Fruit fly (Drosophila melanogaster): Measurements from ENCODE around the gene CG4565.

The CG4565 gene

DNA sequence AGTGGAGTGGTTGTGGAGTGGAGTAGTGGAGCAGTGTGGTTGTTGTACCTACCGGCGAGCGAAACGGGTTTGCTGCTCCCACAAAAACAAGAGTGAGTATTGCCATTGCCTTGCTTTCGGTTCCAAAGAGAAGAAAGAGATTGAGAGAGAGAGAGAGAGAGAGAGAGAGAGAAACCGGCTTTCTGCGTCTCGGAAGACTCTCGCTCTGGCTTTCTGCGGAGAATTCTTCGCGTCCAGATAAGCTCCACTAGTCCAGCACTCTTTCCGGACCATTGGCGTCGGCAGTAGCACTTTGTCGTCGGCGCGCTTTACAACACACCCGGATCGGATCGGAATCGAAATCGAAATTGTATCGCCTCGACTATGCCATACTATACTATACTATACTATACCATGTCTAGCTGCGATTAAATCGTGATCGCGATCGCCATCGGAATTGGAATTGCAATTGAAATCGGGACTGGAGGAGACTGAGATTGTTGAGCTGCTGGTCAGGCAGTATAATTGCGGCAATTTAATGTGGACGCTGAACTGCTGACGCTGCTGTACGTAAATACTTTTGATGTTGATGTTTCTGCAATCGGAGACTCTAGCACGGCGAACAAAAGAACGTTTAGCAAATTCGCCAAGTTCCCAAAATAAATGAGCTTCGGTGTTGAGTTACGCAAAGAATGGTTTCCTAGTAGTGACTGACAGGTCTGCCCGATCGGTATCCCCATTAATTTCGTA is 25.6 kb upstream of the CG4565 start, which contains the start of gene Cad86C (continued):
- peak; percentile 31 for TF ChIP-seq Deaf1 (tag; optimal IDR thresholded peaks at IDR 0.05)
- peak; percentile 59; the same call in 1 of the 2 replicates for TF ChIP-seq bbx (GFP tag; IDR thresholded peaks at IDR 0.05; ENCODE audit: partially characterized antibody)
- no peak for TF ChIP-seq wek (GFP tag; optimal IDR thresholded peaks at IDR 0.05)
- no peak for TF ChIP-seq row (GFP tag; IDR thresholded peaks at IDR 0.05)
- TF ChIP-seq hkb (optimal IDR thresholded peaks at IDR 0.05): no peak
- no peak; the same call in 1 of the 2 replicates for TF ChIP-seq hkb (GFP tag; IDR thresholded peaks at IDR 0.05)
- peak; percentile 13 for TF ChIP-seq Ets65A (GFP tag)
- TF ChIP-seq Hr51 (GFP tag; optimal IDR thresholded peaks at IDR 0.05): no peak
- TF ChIP-seq pita (GFP tag; optimal IDR thresholded peaks at IDR 0.05): no peak
- no peak for TF ChIP-seq CG15514 (GFP tag; optimal IDR thresholded peaks at IDR 0.05)
- no peak for TF ChIP-seq dysf (GFP tag; IDR thresholded peaks at IDR 0.05)
- TF ChIP-seq ci (GFP tag; IDR thresholded peaks at IDR 0.05): no peak; the same call in 2 of the 3 replicates
- TF ChIP-seq YL-1 (GFP tag; optimal IDR thresholded peaks at IDR 0.05): no peak
- no peak for TF ChIP-seq Ets97D (GFP tag; optimal IDR thresholded peaks at IDR 0.05)
- TF ChIP-seq Gsc (GFP tag; IDR thresholded peaks at IDR 0.05): no peak
- TF ChIP-seq Gug (GFP tag; IDR thresholded peaks at IDR 0.05): no peak
- no peak for TF ChIP-seq CG8290 (GFP tag; optimal IDR thresholded peaks at IDR 0.05)
- no peak for TF ChIP-seq CG8290 (tag; optimal IDR thresholded peaks at IDR 0.05)
- TF ChIP-seq repo (GFP tag; optimal IDR thresholded peaks at IDR 0.05): no peak
- TF ChIP-seq CG1792 (GFP tag; optimal IDR thresholded peaks at IDR 0.05): no peak
- TF ChIP-seq tgo (GFP tag; IDR thresholded peaks at IDR 0.05): no peak
- TF ChIP-seq Rfx (GFP tag; IDR thresholded peaks at IDR 0.05): peak; percentile 50; the same call in 1 of the 2 replicates
- TF ChIP-seq CG2712 (tag; optimal IDR thresholded peaks at IDR 0.05): no peak
- no peak for TF ChIP-seq Max (GFP tag; optimal IDR thresholded peaks at IDR 0.05)
- TF ChIP-seq gfzf (GFP tag; optimal IDR thresholded peaks at IDR 0.05): no peak
- TF ChIP-seq MBD-R2 (GFP tag; IDR thresholded peaks at IDR 0.05): no peak
- no peak for TF ChIP-seq PHDP (tag; optimal IDR thresholded peaks at IDR 0.05)
- peak; percentile 37; the same call in 1 of the 2 replicates for TF ChIP-seq amos (GFP tag; IDR thresholded peaks at IDR 0.05; ENCODE audit: partially characterized antibody)
- TF ChIP-seq CG5953 (GFP tag; IDR thresholded peaks at IDR 0.05): no peak
- TF ChIP-seq CkIIα-i1 (GFP tag; IDR thresholded peaks at IDR 0.05): no peak
- no peak for TF ChIP-seq CG15073 (GFP tag; optimal IDR thresholded peaks at IDR 0.05)
- TF ChIP-seq Hey (tag; optimal IDR thresholded peaks at IDR 0.05): no peak
- TF ChIP-seq Optix (GFP tag; IDR thresholded peaks at IDR 0.05): no peak
- TF ChIP-seq Oli (tag; optimal IDR thresholded peaks at IDR 0.05): no peak
- no peak for TF ChIP-seq CG9727 (GFP tag; optimal IDR thresholded peaks at IDR 0.05)
- TF ChIP-seq CG16779 (GFP tag; IDR thresholded peaks at IDR 0.05): no peak
- peak; percentile 63; the same call in 2 of the 3 replicates for TF ChIP-seq CG6791 (GFP tag; IDR thresholded peaks at IDR 0.05; ENCODE audit: partially characterized antibody)
- no peak for TF ChIP-seq HLH3B (GFP tag; IDR thresholded peaks at IDR 0.05)
- no peak for TF ChIP-seq CG7556 (GFP tag; optimal IDR thresholded peaks at IDR 0.05)
- no peak for TF ChIP-seq usp (GFP tag; optimal IDR thresholded peaks at IDR 0.05)
- TF ChIP-seq CG10274 (GFP tag; optimal IDR thresholded peaks at IDR 0.05): no peak
- no peak for TF ChIP-seq tin (GFP tag; optimal IDR thresholded peaks at IDR 0.05)
- peak; percentile 13 for TF ChIP-seq BtbVII (GFP tag; optimal IDR thresholded peaks at IDR 0.05)
- TF ChIP-seq gt (GFP tag; IDR thresholded peaks at IDR 0.05): no peak
- no peak for TF ChIP-seq CG3726 (GFP tag; IDR thresholded peaks at IDR 0.05)
- TF ChIP-seq CG12104 (GFP tag; optimal IDR thresholded peaks at IDR 0.05): no peak
- TF ChIP-seq CG2120 (GFP tag; optimal IDR thresholded peaks at IDR 0.05): no peak
- no peak for TF ChIP-seq CG8359 (GFP tag; optimal IDR thresholded peaks at IDR 0.05; ENCODE audit: borderline replicate concordance)
- TF ChIP-seq CG12071 (GFP tag; optimal IDR thresholded peaks at IDR 0.05): peak; percentile 30
- TF ChIP-seq Hmx (GFP tag; optimal IDR thresholded peaks at IDR 0.05): no peak
- TF ChIP-seq cwo (GFP tag; optimal IDR thresholded peaks at IDR 0.05): no peak

All from whole organism, embryonic.